Worm (Caenorhabditis elegans) whole organism, mixed stage, embryonic: ENCODE results near the gene tiar-2.
A peak's percentile ranks its signal among the peaks of the same experiment; 100 is the strongest.

Experiments
- ces-1 ChIP-seq: fragments of 150-350 bp; optimal IDR thresholded peaks from 2 replicates; lab custom pipeline; 2014; ENCODE audit warnings: missing biosample characterization, missing genetic modification reagents, missing genetic modification characterization
- flh-1 ChIP-seq: fragments of 200-800 bp; sonication (Bioruptor generic); optimal IDR thresholded peaks from 2 replicates; lab custom pipeline; 2018; ENCODE audit warnings: mild to moderate bottlenecking, missing genetic modification characterization, moderate library complexity, missing compliant biosample characterization
- hlh-1 ChIP-seq: fragments of 150-350 bp; optimal IDR thresholded peaks from 2 replicates; lab custom pipeline; 2014; ENCODE audit warnings: missing biosample characterization, missing genetic modification reagents, missing genetic modification characterization
- lin-13 ChIP-seq: fragments of 150-350 bp; optimal IDR thresholded peaks from 2 replicates; lab custom pipeline; 2014; ENCODE audit warnings: missing biosample characterization, missing genetic modification characterization
- lin-32 ChIP-seq: fragments of 200-800 bp; sonication (Bioruptor generic); optimal IDR thresholded peaks from 2 replicates; lab custom pipeline; 2018; ENCODE audit warnings: mild to moderate bottlenecking, missing genetic modification characterization, missing compliant biosample characterization
- lsy-2 ChIP-seq: fragments of 150-350 bp; optimal IDR thresholded peaks from 2 replicates; lab custom pipeline; 2014; ENCODE audit warnings: missing biosample characterization, missing genetic modification characterization
- mab-5 ChIP-seq: fragments of 150-350 bp; optimal IDR thresholded peaks from 2 replicates; lab custom pipeline; 2014; ENCODE audit warnings: missing biosample characterization, missing genetic modification characterization
- mep-1 ChIP-seq: fragments of 150-350 bp; optimal IDR thresholded peaks from 2 replicates; lab custom pipeline; 2017; ENCODE audit warnings: missing biosample characterization, missing genetic modification reagents, missing genetic modification characterization, inconsistent platforms
- mls-2 ChIP-seq: sonication (generic microtip); optimal IDR thresholded peaks from 2 replicates; lab custom pipeline; 2016; ENCODE audit warnings: mild to moderate bottlenecking, missing genetic modification characterization, moderate library complexity, missing compliant biosample characterization
- snpc-4 ChIP-seq: fragments of 150-350 bp; optimal IDR thresholded peaks from 2 replicates; lab custom pipeline; 2014; ENCODE audit warnings: missing biosample characterization, missing genetic modification characterization
- unc-62 ChIP-seq: fragments of 150-350 bp; optimal IDR thresholded peaks from 2 replicates; lab custom pipeline; 2014; ENCODE audit warnings: missing biosample characterization, missing genetic modification reagents, missing genetic modification characterization
- ztf-11 ChIP-seq: fragments of 150-350 bp; optimal IDR thresholded peaks from 2 replicates; lab custom pipeline; 2014; ENCODE audit warnings: missing biosample characterization, missing genetic modification characterization

DNA sequence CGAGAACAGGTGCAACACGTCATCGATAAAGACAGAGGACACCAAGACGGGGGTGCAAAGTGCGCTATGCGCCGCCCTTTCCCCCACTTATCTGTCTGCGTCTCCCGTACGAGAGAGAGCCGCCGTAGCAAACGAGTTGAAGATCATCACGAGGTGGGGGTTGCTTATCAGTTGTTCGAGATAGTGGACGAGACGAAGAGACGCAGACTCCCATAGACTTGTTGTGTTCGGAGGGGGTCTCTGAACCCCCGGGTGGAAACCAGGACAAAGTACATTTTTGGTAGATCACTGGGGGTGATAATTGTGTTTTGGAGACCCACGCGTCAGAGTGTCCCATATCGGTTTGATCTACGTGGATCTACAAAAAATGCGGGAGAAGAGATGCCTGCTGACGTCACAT is 30.3 kb downstream of the tiar-2 start:
- TF ChIP-seq lsy-2 (tag; lab: Kevin White, UChicago), result no peak
- TF ChIP-seq unc-62 (GFP tag; lab: Kevin White, UChicago), result peak; percentile 31
- no peak for TF ChIP-seq mls-2
- no peak for TF ChIP-seq mab-5 (tag; lab: Kevin White, UChicago)
- TF ChIP-seq flh-1 (GFP tag; lab: Kevin White, UChicago), result no peak
- peak; percentile 68 for TF ChIP-seq hlh-1 (tag; lab: Kevin White, UChicago)
- TF ChIP-seq lin-13 (tag; lab: Kevin White, UChicago), result no peak
- TF ChIP-seq mep-1 (tag; lab: Kevin White, UChicago), result no peak
- TF ChIP-seq ces-1 (GFP tag; lab: Kevin White, UChicago), result no peak
- no peak for TF ChIP-seq ztf-11 (tag; lab: Kevin White, UChicago)
- TF ChIP-seq lin-32 (GFP tag; lab: Kevin White, UChicago), result no peak
- TF ChIP-seq snpc-4 (tag; lab: Kevin White, UChicago), result no peak
